Worm (Caenorhabditis elegans): Measurements from ENCODE around the gene twk-24.

DNA sequence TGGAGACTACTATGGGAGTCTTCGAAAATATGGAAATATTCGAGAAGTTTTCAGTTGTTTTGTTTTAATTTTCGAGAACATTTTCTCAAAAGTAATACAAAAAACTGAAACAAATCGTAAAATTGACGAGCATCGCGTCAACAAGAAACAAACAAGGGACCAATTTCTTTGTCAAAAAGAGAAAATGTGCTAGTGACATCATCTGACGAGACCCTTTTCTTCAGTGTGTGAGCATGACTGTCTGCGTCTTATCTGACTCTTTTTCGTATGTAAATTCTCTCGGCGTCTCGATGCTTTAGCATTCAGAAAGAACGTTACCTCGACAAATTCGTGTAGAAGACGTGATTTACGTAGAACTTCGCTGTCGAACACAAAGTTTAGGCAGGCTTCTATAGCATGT is 18.5 kb upstream of the twk-24 start:
- TF ChIP-seq ref-1 (GFP tag; conservative IDR thresholded peaks at IDR 0.05) (no peak), T22C8.4 (GFP tag; IDR thresholded peaks at IDR 0.05) (no peak), klf-2 (GFP tag; conservative IDR thresholded peaks at IDR 0.05) (no peak), tab-1 (GFP tag; IDR thresholded peaks at IDR 0.05) (no peak), flt-1 (GFP tag; IDR thresholded peaks at IDR 0.05) (no peak), ztf-29 (GFP tag; IDR thresholded peaks at IDR 0.05) (no peak), med-1 (GFP tag; optimal IDR thresholded peaks at IDR 0.05; ENCODE audit: insufficient read depth) (no peak), ztf-23 (GFP tag; IDR thresholded peaks at IDR 0.05) (no peak), cog-1 (tag; optimal IDR thresholded peaks at IDR 0.05) (no peak)
